Fruit fly (Drosophila melanogaster) whole organism, embryonic: ENCODE data around the gene Mpc1.

ENCODE experiments used
- ATbp ChIP-seq: fragments of 200-800 bp; sonication (Bioruptor generic); optimal IDR thresholded peaks from 2 replicates; lab custom pipeline; 2017; ENCODE audit warnings: missing biosample characterization, mild to moderate bottlenecking, missing genetic modification characterization, missing genetic modification reagents
- Bdp1 ChIP-seq: fragments of 200-800 bp; sonication (Bioruptor generic); optimal IDR thresholded peaks from 3 replicates; lab custom pipeline; 2016; ENCODE audit warnings: missing biosample characterization, missing genetic modification characterization
- Bgb ChIP-seq: fragments of 200-800 bp; sonication (Bioruptor generic); IDR thresholded peaks from 2 replicates; pipeline ENCODE4 v1.3.6; 2022; ENCODE audit warnings: missing biosample characterization, missing genetic modification characterization; ENCODE audit not compliant: partially characterized antibody
- C15 ChIP-seq: fragments of 200-800 bp; sonication (Bioruptor generic); IDR thresholded peaks from 3 replicates; pipeline ENCODE4 v1.3.6; 2022; ENCODE audit warnings: missing biosample characterization, missing genetic modification characterization
- CG10462 ChIP-seq: fragments of 200-800 bp; sonication (Bioruptor generic); optimal IDR thresholded peaks from 2 replicates; lab custom pipeline; 2016; ENCODE audit warnings: missing biosample characterization, missing genetic modification characterization
- CG10543 ChIP-seq: fragments of 200-800 bp; sonication (Bioruptor generic); optimal IDR thresholded peaks from 3 replicates; lab custom pipeline; 2017; ENCODE audit warnings: missing biosample characterization, mild to moderate bottlenecking, missing genetic modification characterization, moderate library complexity
- CG11085 ChIP-seq: fragments of 200-800 bp; sonication (Bioruptor generic); IDR thresholded peaks from 2 replicates; pipeline ENCODE4 v1.3.6; 2022; ENCODE audit warnings: missing biosample characterization, missing genetic modification characterization
- CG12219 ChIP-seq: fragments of 200-800 bp; sonication (Bioruptor generic); optimal IDR thresholded peaks from 3 replicates; lab custom pipeline; 2018; ENCODE audit warnings: missing biosample characterization, mild to moderate bottlenecking, missing genetic modification characterization
- CG12299 ChIP-seq: fragments of 200-800 bp; sonication (Bioruptor generic); optimal IDR thresholded peaks from 2 replicates; lab custom pipeline; 2018; ENCODE audit warnings: missing biosample characterization, mild to moderate bottlenecking, missing genetic modification characterization
- CG15601 ChIP-seq: fragments of 200-800 bp; sonication (Bioruptor generic); optimal IDR thresholded peaks from 3 replicates; lab custom pipeline; 2019; ENCODE audit warnings: missing biosample characterization, mild to moderate bottlenecking, missing genetic modification characterization, moderate library complexity
- CG2199 ChIP-seq: fragments of 200-800 bp; sonication (Bioruptor generic); IDR thresholded peaks from 3 replicates; pipeline ENCODE4 v1.3.6; 2022; ENCODE audit warnings: missing biosample characterization, missing genetic modification characterization
- CG2889 ChIP-seq: fragments of 200-800 bp; sonication (Bioruptor generic); IDR thresholded peaks from 3 replicates; pipeline ENCODE4 v1.3.6; 2022; ENCODE audit warnings: missing biosample characterization, missing genetic modification characterization
- CG6254 ChIP-seq: fragments of 200-800 bp; sonication (Bioruptor generic); optimal IDR thresholded peaks from 3 replicates; lab custom pipeline; 2017; ENCODE audit warnings: mild to moderate bottlenecking, missing biosample characterization, missing genetic modification reagents, missing genetic modification characterization
- CG6683 ChIP-seq: fragments of 200-800 bp; sonication (Bioruptor generic); optimal IDR thresholded peaks from 2 replicates; lab custom pipeline; 2017; ENCODE audit warnings: missing biosample characterization, mild to moderate bottlenecking, missing genetic modification characterization, missing genetic modification reagents
- CG8089 ChIP-seq: fragments of 200-800 bp; sonication (Bioruptor generic); optimal IDR thresholded peaks from 3 replicates; lab custom pipeline; 2016; ENCODE audit warnings: missing biosample characterization, missing genetic modification characterization
- CG8359 ChIP-seq: fragments of 200-800 bp; sonication (Bioruptor generic); optimal IDR thresholded peaks from 2 replicates; lab custom pipeline; 2017; ENCODE audit warnings: missing biosample characterization, mild to moderate bottlenecking, missing genetic modification characterization, borderline replicate concordance
- CTCF ChIP-seq: fragments of 200-800 bp; sonication (Bioruptor generic); optimal IDR thresholded peaks from 2 replicates; lab custom pipeline; 2017; ENCODE audit warnings: missing biosample characterization, mild to moderate bottlenecking, missing genetic modification characterization, moderate library complexity
- Dbx ChIP-seq: fragments of 200-800 bp; sonication (Bioruptor generic); IDR thresholded peaks from 3 replicates; pipeline ENCODE4 v1.3.6; 2022; ENCODE audit warnings: missing biosample characterization, missing genetic modification characterization
- Deaf1 ChIP-seq: fragments of 200-800 bp; optimal IDR thresholded peaks from 3 replicates; lab custom pipeline; 2019; ENCODE audit warnings: missing biosample characterization, mild to moderate bottlenecking, missing genetic modification characterization, moderate library complexity
- Dip3 ChIP-seq: fragments of 200-800 bp; sonication (Bioruptor generic); optimal IDR thresholded peaks from 3 replicates; lab custom pipeline; 2016; ENCODE audit warnings: missing biosample characterization, missing genetic modification characterization
- HLH4C ChIP-seq: fragments of 200-800 bp; sonication (Bioruptor generic); IDR thresholded peaks from 3 replicates; pipeline ENCODE4 v1.3.6; 2022; ENCODE audit warnings: missing biosample characterization, missing genetic modification characterization; ENCODE audit not compliant: partially characterized antibody
- HLHmδ ChIP-seq: fragments of 200-800 bp; sonication (Bioruptor generic); optimal IDR thresholded peaks from 2 replicates; lab custom pipeline; 2018; ENCODE audit warnings: missing biosample characterization, mild to moderate bottlenecking, missing genetic modification characterization, moderate library complexity
- Kr ChIP-seq: fragments of 200-800 bp; sonication (Bioruptor generic); optimal IDR thresholded peaks from 2 replicates; lab custom pipeline; 2017; ENCODE audit warnings: missing biosample characterization, mild to moderate bottlenecking, missing genetic modification characterization
- Mes4 ChIP-seq: fragments of 200-800 bp; sonication (Bioruptor generic); optimal IDR thresholded peaks from 2 replicates; lab custom pipeline; 2016; ENCODE audit warnings: missing biosample characterization, missing genetic modification characterization
- Optix ChIP-seq: fragments of 200-800 bp; sonication (Bioruptor generic); IDR thresholded peaks from 3 replicates; pipeline ENCODE4 v1.3.6; 2022; ENCODE audit warnings: missing biosample characterization, missing genetic modification characterization
- Pdp1 ChIP-seq, 2 experiments: fragments of 200-800 bp; sonication (Bioruptor generic); optimal IDR thresholded peaks; 3 replicates each; lab custom pipeline; 2016; ENCODE audit warnings: missing biosample characterization in 2 of 2, missing genetic modification characterization in 2 of 2, mild to moderate bottlenecking in 1 of 2, moderate library complexity in 1 of 2
- Taf1 ChIP-seq: fragments of 200-800 bp; sonication (Bioruptor generic); IDR thresholded peaks from 2 replicates; pipeline ENCODE4 v1.3.6; 2022; ENCODE audit warnings: missing biosample characterization, missing genetic modification characterization
- Usf ChIP-seq: fragments of 200-800 bp; sonication (Bioruptor generic); optimal IDR thresholded peaks from 2 replicates; lab custom pipeline; 2017; ENCODE audit warnings: missing genotype, missing biosample characterization, missing genetic modification characterization
- Vsx1 ChIP-seq: fragments of 200-800 bp; sonication (Bioruptor generic); optimal IDR thresholded peaks from 2 replicates; lab custom pipeline; 2017; ENCODE audit warnings: missing biosample characterization, mild to moderate bottlenecking, missing genetic modification characterization, missing genetic modification reagents
- YL-1 ChIP-seq: fragments of 200-800 bp; sonication (Bioruptor generic); optimal IDR thresholded peaks from 3 replicates; lab custom pipeline; 2017; ENCODE audit warnings: missing biosample characterization, mild to moderate bottlenecking, missing genetic modification characterization
- ab ChIP-seq: fragments of 200-800 bp; sonication (Bioruptor generic); optimal IDR thresholded peaks from 2 replicates; lab custom pipeline; 2016; ENCODE audit warnings: missing biosample characterization, missing genetic modification characterization
- abd-A ChIP-seq: fragments of 200-800 bp; sonication (Bioruptor generic); optimal IDR thresholded peaks from 3 replicates; lab custom pipeline; 2019; ENCODE audit warnings: missing biosample characterization, mild to moderate bottlenecking, missing genetic modification characterization, moderate library complexity
- btn ChIP-seq: fragments of 200-800 bp; sonication (Bioruptor generic); optimal IDR thresholded peaks from 2 replicates; lab custom pipeline; 2016; ENCODE audit warnings: missing biosample characterization, missing genetic modification characterization
- croc ChIP-seq: fragments of 200-800 bp; sonication (Bioruptor generic); conservative IDR thresholded peaks from 3 replicates; pipeline ENCODE4 v1.3.6; 2022; ENCODE audit warnings: missing biosample characterization, missing genetic modification characterization
- dati ChIP-seq: fragments of 200-800 bp; sonication (Bioruptor generic); IDR thresholded peaks from 2 replicates; pipeline ENCODE4 v1.3.6; 2022; ENCODE audit warnings: missing biosample characterization, missing genetic modification characterization
- disco-r ChIP-seq: fragments of 200-800 bp; sonication (Bioruptor generic); optimal IDR thresholded peaks from 2 replicates; lab custom pipeline; 2016; ENCODE audit warnings: missing biosample characterization, missing genetic modification characterization
- en ChIP-seq: fragments of 200-800 bp; sonication (Bioruptor generic); optimal IDR thresholded peaks from 2 replicates; lab custom pipeline; 2016; ENCODE audit warnings: missing biosample characterization, missing genetic modification characterization
- fd64A ChIP-seq: fragments of 200-800 bp; sonication (Bioruptor generic); optimal IDR thresholded peaks from 3 replicates; lab custom pipeline; 2018; ENCODE audit warnings: missing biosample characterization, mild to moderate bottlenecking, missing genetic modification characterization
- fru ChIP-seq: fragments of >200 bp; optimal IDR thresholded peaks from 2 replicates; lab custom pipeline; 2017
- knrl ChIP-seq: fragments of 200-800 bp; sonication (Bioruptor generic); IDR thresholded peaks from 3 replicates; pipeline ENCODE4 v1.3.6; 2022; ENCODE audit warnings: missing biosample characterization, missing genetic modification characterization; ENCODE audit not compliant: partially characterized antibody
- nau ChIP-seq: fragments of 200-800 bp; sonication (Bioruptor generic); optimal IDR thresholded peaks from 3 replicates; lab custom pipeline; 2017; ENCODE audit warnings: missing biosample characterization, mild to moderate bottlenecking, missing genetic modification characterization, missing genetic modification reagents
- nerfin-1 ChIP-seq: fragments of 200-800 bp; sonication (Bioruptor generic); optimal IDR thresholded peaks from 3 replicates; lab custom pipeline; 2019; ENCODE audit warnings: missing biosample characterization, mild to moderate bottlenecking, missing genetic modification characterization, moderate library complexity
- pan ChIP-seq, 4 experiments: fragments of >200 bp in 3 of 4; fragments of 200-800 bp in 1 of 4; sonication (Bioruptor generic) in 1 of 4; optimal IDR thresholded peaks in 3 of 4; IDR thresholded peaks in 1 of 4; 2 replicates each; pipeline versions ENCODE4 v1.3.6 to Lab custom; 2017 to 2022; ENCODE audit warnings: missing biosample characterization in 2 of 4, missing genetic modification characterization in 2 of 4, mixed read lengths in 1 of 4
- slp2 ChIP-seq: fragments of 200-800 bp; sonication (Bioruptor generic); optimal IDR thresholded peaks from 2 replicates; lab custom pipeline; 2016; ENCODE audit warnings: missing biosample characterization, missing genetic modification characterization
- sna ChIP-seq: fragments of 200-800 bp; sonication (Bioruptor generic); IDR thresholded peaks from 2 replicates; pipeline ENCODE4 v1.3.6; 2022; ENCODE audit warnings: missing biosample characterization, missing genetic modification characterization; ENCODE audit not compliant: partially characterized antibody
- so ChIP-seq: fragments of 200-800 bp; sonication (Bioruptor generic); IDR thresholded peaks from 3 replicates; pipeline ENCODE4 v1.3.6; 2022; ENCODE audit warnings: missing biosample characterization, missing genetic modification characterization
- sug ChIP-seq: fragments of 200-800 bp; optimal IDR thresholded peaks from 2 replicates; lab custom pipeline; 2019; ENCODE audit warnings: missing biosample characterization, mild to moderate bottlenecking, missing genetic modification characterization, moderate library complexity
- zf30C ChIP-seq: fragments of 200-800 bp; sonication (Bioruptor generic); optimal IDR thresholded peaks from 3 replicates; lab custom pipeline; 2018; ENCODE audit warnings: missing biosample characterization, mild to moderate bottlenecking, missing genetic modification characterization

Gene Mpc1

dm6 chr3R:18917976-18918871 lies 10.2 kb downstream of the Mpc1 start (continued):
- TF ChIP-seq HLH4C (GFP tag; lab: Robert Waterston, UW) (no peak; the same call in 2 of the 3 replicates), croc (GFP tag; lab: Robert Waterston, UW) (no peak), CTCF (GFP tag; lab: Kevin White, UChicago) (peak; percentile 92), Bgb (GFP tag; lab: Robert Waterston, UW) (peak; percentile 57; the same call in 1 of the 2 replicates), abd-A (tag; lab: Kevin White, UChicago) (peak; percentile 46), CG12299 (tag; lab: Kevin White, UChicago) (no peak), HLHmδ (GFP tag; lab: Kevin White, UChicago) (no peak), so (GFP tag; lab: Robert Waterston, UW) (peak; percentile 35; the same call in 2 of the 3 replicates), Dip3 (GFP tag; lab: Kevin White, UChicago) (no peak), Optix (no peak), Dbx (GFP tag; lab: Robert Waterston, UW) (0 out of 3 replicates have a peak, but pooled peaks have one; percentile 32), sug (tag; lab: Kevin White, UChicago) (peak; percentile 9), pan (optimal IDR thresholded peaks at IDR 0.05; lab: Kevin White, UChicago) (no peak), pan (GFP tag; optimal IDR thresholded peaks at IDR 0.05 in 1 of 2, IDR thresholded peaks at IDR 0.05 in 1 of 2) (no peak), CG2199 (peak; percentile 93), ATbp (GFP tag; lab: Kevin White, UChicago) (no peak), btn (GFP tag; lab: Kevin White, UChicago) (no peak), Pdp1 (GFP tag; optimal IDR thresholded peaks at IDR 0.05; lab: Kevin White, UChicago) (no peak), sna (GFP tag; lab: Robert Waterston, UW) (no peak), fd64A (GFP tag; lab: Kevin White, UChicago) (no peak), CG10462 (GFP tag; lab: Kevin White, UChicago) (no peak), C15 (GFP tag; lab: Robert Waterston, UW) (no peak), disco-r (GFP tag; lab: Kevin White, UChicago) (peak; percentile 5), nau (GFP tag; lab: Kevin White, UChicago) (peak; percentile 60), CG8089 (GFP tag; lab: Kevin White, UChicago) (no peak), CG12219 (no peak), CG6683 (no peak), dati (no peak), zf30C (GFP tag; lab: Kevin White, UChicago) (no peak), Vsx1 (GFP tag; lab: Kevin White, UChicago) (no peak), Taf1 (GFP tag; lab: Robert Waterston, UW) (no peak), Usf (GFP tag; lab: Kevin White, UChicago) (no peak), CG15601 (no peak), ab (GFP tag; lab: Kevin White, UChicago) (no peak), YL-1 (GFP tag; lab: Kevin White, UChicago) (peak; percentile 8), fru (lab: Kevin White, UChicago) (no peak), Bdp1 (no peak), slp2 (GFP tag; lab: Kevin White, UChicago) (no peak), en (GFP tag; lab: Kevin White, UChicago) (no peak), CG8359 (GFP tag; lab: Kevin White, UChicago) (no peak), knrl (GFP tag; lab: Robert Waterston, UW) (peak; percentile 16; the same call in 1 of the 3 replicates), nerfin-1 (tag; lab: Kevin White, UChicago) (no peak), CG2889 (GFP tag; lab: Robert Waterston, UW) (no peak), CG11085 (GFP tag; lab: Robert Waterston, UW) (no peak), CG6254 (no peak), Mes4 (GFP tag; lab: Kevin White, UChicago) (no peak), Deaf1 (no peak), CG10543 (GFP tag; lab: Kevin White, UChicago) (peak; percentile 70), Kr (GFP tag; lab: Kevin White, UChicago) (no peak)
